Fruit fly (Drosophila melanogaster): ENCODE measurements around the gene Nuf2.

The Nuf2 gene

dm6 chr2L:7049009-7049647 lies 16.5 kb downstream of the Nuf2 start (continued):
- TF ChIP-seq CG15514 (GFP tag; optimal IDR thresholded peaks at IDR 0.05) (peak; percentile 19), Drgx (GFP tag; IDR thresholded peaks at IDR 0.05) (0 out of 2 replicates have a peak, but pooled peaks have one; percentile 36), tgo (GFP tag; IDR thresholded peaks at IDR 0.05) (peak; percentile 24; the same call in 1 of the 3 replicates), cwo (GFP tag; optimal IDR thresholded peaks at IDR 0.05) (peak; percentile 35), tap (tag; optimal IDR thresholded peaks at IDR 0.05) (peak; percentile 25), Nf-YA (GFP tag; IDR thresholded peaks at IDR 0.05) (no peak), prd (optimal IDR thresholded peaks at IDR 0.05) (no peak), prd (GFP tag; IDR thresholded peaks at IDR 0.05) (0 out of 3 replicates have a peak, but pooled peaks have one; percentile 24), Dll (GFP tag; IDR thresholded peaks at IDR 0.05; ENCODE audit: partially characterized antibody) (peak; percentile 82), Bgb (GFP tag; IDR thresholded peaks at IDR 0.05; ENCODE audit: partially characterized antibody) (peak; percentile 99), CG10321 (GFP tag; IDR thresholded peaks at IDR 0.05) (no peak), Gug (GFP tag; IDR thresholded peaks at IDR 0.05) (peak; percentile 4; the same call in 1 of the 4 replicates), gro (GFP tag; optimal IDR thresholded peaks at IDR 0.05) (no peak), CG6689 (GFP tag; IDR thresholded peaks at IDR 0.05) (0 out of 2 replicates have a peak, but pooled peaks have one; percentile 15), seq (GFP tag; IDR thresholded peaks at IDR 0.05) (peak; percentile 78), CG11695 (GFP tag; IDR thresholded peaks at IDR 0.05) (peak; percentile 65; the same call in 2 of the 3 replicates), lov (optimal IDR thresholded peaks at IDR 0.05) (no peak), lov (GFP tag; IDR thresholded peaks at IDR 0.05) (0 out of 3 replicates have a peak, but pooled peaks have one; percentile 13), CG11398 (GFP tag; optimal IDR thresholded peaks at IDR 0.05) (peak; percentile 28), Hr51 (GFP tag; optimal IDR thresholded peaks at IDR 0.05) (peak; percentile 9 to 14), Oli (tag; optimal IDR thresholded peaks at IDR 0.05) (no peak), mld (GFP tag; IDR thresholded peaks at IDR 0.05; ENCODE audit: partially characterized antibody) (peak; percentile 100), mirr (GFP tag; optimal IDR thresholded peaks at IDR 0.05) (peak; percentile 57), pros (GFP tag; optimal IDR thresholded peaks at IDR 0.05) (peak; percentile 94), exex (tag; optimal IDR thresholded peaks at IDR 0.05) (peak; percentile 46), lmd (GFP tag; IDR thresholded peaks at IDR 0.05) (no peak), ERR (GFP tag; optimal IDR thresholded peaks at IDR 0.05) (peak; percentile 48), Myb (GFP tag; optimal IDR thresholded peaks at IDR 0.05) (no peak), Atf-2 (GFP tag; optimal IDR thresholded peaks at IDR 0.05) (no peak), Ets65A (GFP tag) (no peak), CG7271 (tag; optimal IDR thresholded peaks at IDR 0.05) (no peak), YL-1 (GFP tag; optimal IDR thresholded peaks at IDR 0.05) (peak; percentile 81), chinmo (GFP tag; IDR thresholded peaks at IDR 0.05; ENCODE audit: partially characterized antibody) (peak; percentile 99), wdn (GFP tag; IDR thresholded peaks at IDR 0.05) (0 out of 2 replicates have a peak, but pooled peaks have one; percentile 14), HLHmδ (GFP tag; optimal IDR thresholded peaks at IDR 0.05) (peak; percentile 92), ewg (GFP tag; optimal IDR thresholded peaks at IDR 0.05) (no peak), CG10565 (GFP tag; optimal IDR thresholded peaks at IDR 0.05) (no peak), CG10431 (GFP tag; optimal IDR thresholded peaks at IDR 0.05) (peak; percentile 72), crp (GFP tag; optimal IDR thresholded peaks at IDR 0.05) (no peak), H15 (GFP tag; IDR thresholded peaks at IDR 0.05) (no peak), HLH4C (GFP tag; IDR thresholded peaks at IDR 0.05; ENCODE audit: partially characterized antibody) (peak; percentile 100), knrl (GFP tag; IDR thresholded peaks at IDR 0.05; ENCODE audit: partially characterized antibody) (peak; percentile 72; the same call in 2 of the 3 replicates), lab (GFP tag; optimal IDR thresholded peaks at IDR 0.05) (peak; percentile 38), NC2α (GFP tag; optimal IDR thresholded peaks at IDR 0.05) (no peak), schlank (tag; optimal IDR thresholded peaks at IDR 0.05) (no peak), CG4404 (GFP tag; IDR thresholded peaks at IDR 0.05) (0 out of 2 replicates have a peak, but pooled peaks have one; percentile 8), Antp (GFP tag; optimal IDR thresholded peaks at IDR 0.05) (peak; percentile 15), CG13287 (GFP tag; IDR thresholded peaks at IDR 0.05; ENCODE audit: partially characterized antibody) (peak; percentile 84)

All from whole organism, embryonic.